Worm (Caenorhabditis elegans) whole organism, midembryonic: ENCODE data around the gene eyg-1.

ENCODE experiments used
- T22C8.4 ChIP-seq: fragments of 200-800 bp; sonication (Bioruptor generic); IDR thresholded peaks from 2 replicates; pipeline ENCODE4 v1.3.6; 2022; ENCODE audit warnings: missing genetic modification characterization, missing compliant biosample characterization
- cog-1 ChIP-seq: sonication (generic microtip); optimal IDR thresholded peaks from 2 replicates; lab custom pipeline; 2016; ENCODE audit warnings: missing genetic modification characterization, missing compliant biosample characterization
- flt-1 ChIP-seq: fragments of 200-800 bp; sonication (Bioruptor generic); IDR thresholded peaks from 2 replicates; pipeline ENCODE4 v1.3.6; 2022; ENCODE audit warnings: missing genetic modification characterization, missing compliant biosample characterization
- med-1 ChIP-seq: sonication (generic microtip); optimal IDR thresholded peaks from 2 replicates; lab custom pipeline; 2017; ENCODE audit warnings: missing genetic modification characterization, mild to moderate bottlenecking, missing compliant biosample characterization, antibody characterized with exemption, missing genetic modification reagents; ENCODE audit not compliant: insufficient read depth
- ztf-23 ChIP-seq: fragments of 200-800 bp; sonication (Bioruptor generic); IDR thresholded peaks from 2 replicates; pipeline ENCODE4 v1.3.6; 2022; ENCODE audit warnings: missing genetic modification reagents, missing genetic modification characterization, missing compliant biosample characterization
- ztf-29 ChIP-seq: fragments of 200-800 bp; sonication (Bioruptor generic); IDR thresholded peaks from 2 replicates; pipeline ENCODE4 v1.3.6; 2022; ENCODE audit warnings: missing genetic modification reagents, missing genetic modification characterization, missing compliant biosample characterization

DNA sequence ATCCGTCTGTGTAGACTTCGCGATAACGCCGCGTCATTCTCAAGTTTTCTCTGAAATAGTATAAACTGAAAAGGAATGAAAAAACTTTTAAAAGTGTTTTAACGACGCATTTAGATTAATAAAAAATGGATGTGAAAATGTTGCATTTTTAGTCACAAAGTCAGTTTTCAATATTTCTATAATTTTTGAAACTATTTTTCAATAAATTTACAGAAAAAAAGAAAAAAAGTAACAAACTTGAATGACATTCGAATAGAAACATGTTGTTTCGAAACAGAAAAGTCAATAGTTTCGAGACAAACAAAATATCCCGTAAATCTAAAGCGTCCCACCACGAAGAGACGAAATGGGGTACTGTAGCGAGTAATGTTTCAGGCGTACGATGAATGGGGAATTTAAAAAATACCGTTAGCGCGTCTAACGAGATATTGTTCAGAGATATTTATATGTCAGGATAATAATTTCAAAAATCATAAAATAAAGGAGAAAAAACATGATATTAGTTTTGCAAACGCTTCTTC lies 14.3 kb upstream of the eyg-1 start, which contains the start of gene rnh-1.2:
- TF ChIP-seq ztf-29 (GFP tag; lab: Robert Waterston, UW): no peak
- no peak for TF ChIP-seq T22C8.4 (GFP tag; lab: Robert Waterston, UW)
- TF ChIP-seq med-1 (GFP tag; lab: Kevin White, UChicago): no peak
- TF ChIP-seq ztf-23 (GFP tag; lab: Robert Waterston, UW): no peak
- TF ChIP-seq cog-1 (tag; lab: Kevin White, UChicago): no peak
- no peak for TF ChIP-seq flt-1 (GFP tag; lab: Robert Waterston, UW)
